Fruit fly (Drosophila melanogaster) whole organism, embryonic: ENCODE data around the gene CG4953.

Experiments
- BtbVII ChIP-seq: fragments of 200-800 bp; sonication (Bioruptor generic); optimal IDR thresholded peaks from 3 replicates; lab custom pipeline; 2017; ENCODE audit warnings: missing biosample characterization, mild to moderate bottlenecking, missing genetic modification characterization
- CG18011 ChIP-seq: fragments of 200-800 bp; sonication (Bioruptor generic); optimal IDR thresholded peaks from 2 replicates; lab custom pipeline; 2017; ENCODE audit warnings: missing biosample characterization, missing genetic modification characterization, mild to moderate bottlenecking, moderate library complexity, missing genotype
- CG9215 ChIP-seq: fragments of 200-800 bp; sonication (Bioruptor generic); IDR thresholded peaks from 2 replicates; pipeline ENCODE4 v1.3.6; 2022; ENCODE audit warnings: missing biosample characterization, missing genetic modification characterization
- Hr51 ChIP-seq, 2 experiments: fragments of 200-800 bp; sonication (Bioruptor generic); optimal IDR thresholded peaks; 2 replicates in 1 of 2; 3 replicates in 1 of 2; lab custom pipeline; 2016 to 2018; ENCODE audit warnings: missing biosample characterization in 2 of 2, missing genetic modification characterization in 2 of 2, mild to moderate bottlenecking in 1 of 2, moderate library complexity in 1 of 2
- Hsf ChIP-seq: fragments of 200-800 bp; sonication (Bioruptor generic); optimal IDR thresholded peaks from 3 replicates; lab custom pipeline; 2016; ENCODE audit warnings: missing biosample characterization, missing genetic modification characterization
- MTF-1 ChIP-seq: fragments of 200-800 bp; sonication (Bioruptor generic); optimal IDR thresholded peaks from 2 replicates; lab custom pipeline; 2018; ENCODE audit warnings: missing biosample characterization, mild to moderate bottlenecking, missing genetic modification characterization, borderline replicate concordance
- Optix ChIP-seq: fragments of 200-800 bp; sonication (Bioruptor generic); IDR thresholded peaks from 3 replicates; pipeline ENCODE4 v1.3.6; 2022; ENCODE audit warnings: missing biosample characterization, missing genetic modification characterization
- ewg ChIP-seq: fragments of 200-800 bp; sonication (Bioruptor generic); optimal IDR thresholded peaks from 3 replicates; lab custom pipeline; 2017; ENCODE audit warnings: mild to moderate bottlenecking, missing biosample characterization, missing genetic modification reagents, missing genetic modification characterization
- pb ChIP-seq: fragments of 200-800 bp; sonication (Bioruptor generic); optimal IDR thresholded peaks from 3 replicates; lab custom pipeline; 2016; ENCODE audit warnings: missing biosample characterization, missing genetic modification characterization
- psq ChIP-seq: fragments of 200-800 bp; sonication (Bioruptor generic); optimal IDR thresholded peaks from 2 replicates; lab custom pipeline; 2017; ENCODE audit warnings: missing biosample characterization, missing genetic modification characterization
- sisA ChIP-seq: fragments of 200-800 bp; sonication (Bioruptor generic); IDR thresholded peaks from 2 replicates; pipeline ENCODE4 v1.3.6; 2022; ENCODE audit warnings: missing biosample characterization, missing genetic modification characterization
- sqz ChIP-seq: fragments of 200-800 bp; sonication (Bioruptor generic); optimal IDR thresholded peaks from 3 replicates; lab custom pipeline; 2018; ENCODE audit warnings: missing biosample characterization, mild to moderate bottlenecking, missing genetic modification characterization
- stc ChIP-seq: fragments of 200-800 bp; sonication (Bioruptor generic); IDR thresholded peaks from 2 replicates; pipeline ENCODE4 v1.3.6; 2022; ENCODE audit warnings: missing biosample characterization, missing genetic modification characterization
- wek ChIP-seq: fragments of 200-800 bp; sonication (Bioruptor generic); optimal IDR thresholded peaks from 3 replicates; lab custom pipeline; 2018; ENCODE audit warnings: missing biosample characterization, mild to moderate bottlenecking, missing genetic modification characterization, moderate library complexity

dm6 chr2L:10232152-10232816 lies 34.2 kb upstream of the CG4953 start, which contains the start of gene eEF1delta:
- TF ChIP-seq MTF-1 (GFP tag; lab: Kevin White, UChicago), result no peak
- no peak for TF ChIP-seq ewg (GFP tag; lab: Kevin White, UChicago)
- TF ChIP-seq psq, result no peak
- no peak for TF ChIP-seq Hr51 (GFP tag; optimal IDR thresholded peaks at IDR 0.05; lab: Kevin White, UChicago)
- TF ChIP-seq stc (GFP tag; lab: Robert Waterston, UW), result no peak
- no peak for TF ChIP-seq wek (GFP tag; lab: Kevin White, UChicago)
- TF ChIP-seq CG9215 (GFP tag; lab: Robert Waterston, UW), result no peak
- TF ChIP-seq pb, result no peak
- no peak for TF ChIP-seq sqz (GFP tag; lab: Kevin White, UChicago)
- no peak for TF ChIP-seq CG18011 (GFP tag; lab: Kevin White, UChicago)
- TF ChIP-seq sisA (GFP tag; lab: Robert Waterston, UW), result no peak
- no peak for TF ChIP-seq Hsf (GFP tag; lab: Kevin White, UChicago)
- no peak for TF ChIP-seq Optix (GFP tag; lab: Robert Waterston, UW)
- no peak for TF ChIP-seq BtbVII (GFP tag; lab: Kevin White, UChicago)
